Worm (Caenorhabditis elegans) whole organism, L4/young adult: Measurements from ENCODE around the gene F55F1.2.

ENCODE experiments used
- W03F9.2 ChIP-seq: fragments of 150-350 bp; optimal IDR thresholded peaks from 2 replicates; lab custom pipeline; 2014; ENCODE audit warnings: missing biosample characterization, missing genetic modification characterization
- dao-5 ChIP-seq: sonication (generic microtip); optimal IDR thresholded peaks from 2 replicates; lab custom pipeline; 2016; ENCODE audit warnings: missing genotype, missing genetic modification characterization, moderate library complexity, missing compliant biosample characterization
- him-1 ChIP-seq: sonication (generic microtip); optimal IDR thresholded peaks from 2 replicates; lab custom pipeline; 2016; ENCODE audit warnings: missing genotype, missing genetic modification reagents, missing genetic modification characterization, missing compliant biosample characterization

DNA sequence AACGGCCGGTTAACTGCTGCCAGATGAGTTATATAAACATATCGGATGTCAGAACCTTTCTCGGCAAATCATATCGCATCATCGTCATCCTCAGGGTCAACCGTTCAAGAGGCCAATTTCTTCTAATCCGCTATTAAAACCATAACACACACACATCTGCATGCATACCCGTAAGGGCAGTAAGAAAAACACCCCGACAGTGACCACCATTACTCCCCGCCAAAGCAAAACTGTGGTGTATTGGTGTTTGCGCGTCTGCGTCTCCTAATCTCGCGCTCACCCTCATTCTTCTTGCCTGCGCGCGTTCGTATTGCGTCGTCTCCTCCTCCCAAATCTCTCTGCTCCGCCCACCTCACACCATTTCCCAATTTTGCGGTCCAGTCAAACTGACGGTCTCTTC is 23.7 kb upstream of the F55F1.2 start:
- TF ChIP-seq him-1 (tag; lab: Kevin White, UChicago) (no peak), W03F9.2 (no peak), dao-5 (tag; lab: Kevin White, UChicago) (no peak)
